Worm (Caenorhabditis elegans) whole organism, L2 larva: Measurements from ENCODE around the gene Y50D4A.10.

ENCODE experiments used
- C34F6.9 ChIP-seq: fragments of 150-350 bp; optimal IDR thresholded peaks from 2 replicates; lab custom pipeline; 2014; ENCODE audit warnings: missing biosample characterization, missing genetic modification characterization
- F13H6.1 ChIP-seq: sonication (generic microtip); optimal IDR thresholded peaks from 2 replicates; lab custom pipeline; 2016; ENCODE audit warnings: missing genetic modification characterization, missing compliant biosample characterization
- R02D3.7 ChIP-seq: fragments of 150-350 bp; optimal IDR thresholded peaks from 2 replicates; lab custom pipeline; 2014; ENCODE audit warnings: missing biosample characterization, missing genetic modification characterization
- Y55F3AM.14 ChIP-seq: fragments of 200-800 bp; sonication (Bioruptor generic); optimal IDR thresholded peaks from 2 replicates; lab custom pipeline; 2018; ENCODE audit warnings: mild to moderate bottlenecking, missing genetic modification characterization, missing compliant biosample characterization
- ZK546.5 ChIP-seq: sonication (generic microtip); optimal IDR thresholded peaks from 2 replicates; lab custom pipeline; 2017; ENCODE audit warnings: missing biosample characterization, missing genetic modification characterization
- alr-1 ChIP-seq: fragments of 150-350 bp; optimal IDR thresholded peaks from 2 replicates; lab custom pipeline; 2014; ENCODE audit warnings: missing biosample characterization, missing genetic modification characterization
- aly-2 ChIP-seq: fragments of 150-350 bp; optimal IDR thresholded peaks from 2 replicates; lab custom pipeline; 2014; ENCODE audit warnings: missing biosample characterization, missing genetic modification characterization
- ama-1 ChIP-seq: fragments of 150-350 bp; optimal IDR thresholded peaks from 2 replicates; lab custom pipeline; 2018; ENCODE audit warnings: inconsistent platforms
- ceh-16 ChIP-seq: fragments of 150-350 bp; optimal IDR thresholded peaks from 2 replicates; lab custom pipeline; 2014; ENCODE audit warnings: missing biosample characterization, missing genetic modification characterization
- ceh-82 ChIP-seq: fragments of 150-350 bp; optimal IDR thresholded peaks from 2 replicates; lab custom pipeline; 2014; ENCODE audit warnings: missing biosample characterization, missing genetic modification characterization
- crh-2 ChIP-seq: sonication (generic microtip); optimal IDR thresholded peaks from 2 replicates; lab custom pipeline; 2017; ENCODE audit warnings: missing biosample characterization, missing genetic modification characterization
- dmd-4 ChIP-seq: sonication (generic microtip); optimal IDR thresholded peaks from 2 replicates; lab custom pipeline; 2017; ENCODE audit warnings: missing biosample characterization, missing genetic modification characterization
- egl-27 ChIP-seq: sonication (generic microtip); optimal IDR thresholded peaks from 3 replicates; lab custom pipeline; 2017; ENCODE audit warnings: missing biosample characterization, missing genetic modification reagents, missing genetic modification characterization
- elt-1 ChIP-seq: fragments of 150-350 bp; optimal IDR thresholded peaks from 2 replicates; lab custom pipeline; 2014; ENCODE audit warnings: missing biosample characterization, missing genetic modification characterization
- fos-1 ChIP-seq: fragments of 150-350 bp; optimal IDR thresholded peaks from 2 replicates; lab custom pipeline; 2014; ENCODE audit warnings: missing biosample characterization, missing genetic modification characterization
- gmeb-1 ChIP-seq: fragments of 150-350 bp; optimal IDR thresholded peaks from 2 replicates; lab custom pipeline; 2014; ENCODE audit warnings: missing biosample characterization, missing genetic modification characterization
- lin-11 ChIP-seq: fragments of 150-350 bp; sonication (generic microtip); optimal IDR thresholded peaks from 2 replicates; lab custom pipeline; 2014; ENCODE audit warnings: missing biosample characterization, missing genetic modification characterization, inconsistent platforms, mixed read lengths
- lin-13 ChIP-seq: fragments of 150-350 bp; optimal IDR thresholded peaks from 2 replicates; lab custom pipeline; 2014; ENCODE audit warnings: missing biosample characterization, missing genetic modification reagents, missing genetic modification characterization
- lin-39 ChIP-seq: fragments of 150-350 bp; optimal IDR thresholded peaks from 2 replicates; lab custom pipeline; 2014; ENCODE audit warnings: missing biosample characterization, missing genetic modification reagents, missing genetic modification characterization
- lsy-2 ChIP-seq, 2 experiments: fragments of 150-350 bp in 1 of 2; sonication (generic microtip) in 1 of 2; optimal IDR thresholded peaks; 2 replicates each; lab custom pipeline; 2014 to 2017; ENCODE audit warnings: missing biosample characterization in 2 of 2, missing genetic modification characterization in 2 of 2
- mab-5 ChIP-seq: fragments of 150-350 bp; optimal IDR thresholded peaks from 2 replicates; lab custom pipeline; 2014; ENCODE audit warnings: missing biosample characterization, missing genetic modification characterization
- mbf-1 ChIP-seq: sonication (generic microtip); optimal IDR thresholded peaks from 2 replicates; lab custom pipeline; 2017; ENCODE audit warnings: missing biosample characterization, missing genetic modification characterization
- nhr-10 ChIP-seq: sonication (generic microtip); optimal IDR thresholded peaks from 2 replicates; lab custom pipeline; 2017; ENCODE audit warnings: missing biosample characterization, missing genetic modification characterization
- nhr-129 ChIP-seq: fragments of 150-350 bp; optimal IDR thresholded peaks from 2 replicates; lab custom pipeline; 2014; ENCODE audit warnings: missing biosample characterization, missing genetic modification characterization
- nhr-21 ChIP-seq: fragments of 150-350 bp; optimal IDR thresholded peaks from 2 replicates; lab custom pipeline; 2014; ENCODE audit warnings: missing biosample characterization, missing genetic modification characterization
- nhr-23 ChIP-seq: fragments of 150-350 bp; optimal IDR thresholded peaks from 2 replicates; lab custom pipeline; 2014; ENCODE audit warnings: missing biosample characterization, missing genetic modification reagents, missing genetic modification characterization
- nhr-25 ChIP-seq: fragments of 150-350 bp; sonication (generic microtip); optimal IDR thresholded peaks from 3 replicates; lab custom pipeline; 2014; ENCODE audit warnings: missing biosample characterization, missing genetic modification characterization
- nhr-6 ChIP-seq: fragments of 150-350 bp; optimal IDR thresholded peaks from 2 replicates; lab custom pipeline; 2014; ENCODE audit warnings: missing biosample characterization, missing genetic modification characterization
- nhr-77 ChIP-seq: fragments of 150-350 bp; optimal IDR thresholded peaks from 2 replicates; lab custom pipeline; 2014; ENCODE audit warnings: missing biosample characterization, missing genetic modification characterization
- peb-1 ChIP-seq: fragments of 150-350 bp; optimal IDR thresholded peaks from 2 replicates; lab custom pipeline; 2014; ENCODE audit warnings: missing biosample characterization, missing genetic modification characterization
- sem-4 ChIP-seq: fragments of 150-350 bp; optimal IDR thresholded peaks from 2 replicates; lab custom pipeline; 2014; ENCODE audit warnings: missing biosample characterization, missing genetic modification reagents, missing genetic modification characterization
- skn-1 ChIP-seq: sonication (generic microtip); optimal IDR thresholded peaks from 2 replicates; lab custom pipeline; 2017; ENCODE audit warnings: missing biosample characterization, missing genetic modification characterization
- sma-3 ChIP-seq: sonication (generic microtip); optimal IDR thresholded peaks from 2 replicates; lab custom pipeline; 2016; ENCODE audit warnings: missing genetic modification reagents, missing genetic modification characterization, missing compliant biosample characterization
- sma-9 ChIP-seq, 2 experiments: fragments of 150-350 bp in 1 of 2; sonication (generic microtip) in 1 of 2; optimal IDR thresholded peaks; 2 replicates each; lab custom pipeline; 2014 to 2016; ENCODE audit warnings: missing genetic modification characterization in 2 of 2, mild to moderate bottlenecking in 1 of 2, missing biosample characterization in 1 of 2, missing compliant biosample characterization in 1 of 2, missing genetic modification reagents in 1 of 2, moderate library complexity in 1 of 2
- snpc-4 ChIP-seq: fragments of 150-350 bp; optimal IDR thresholded peaks from 2 replicates; lab custom pipeline; 2014; ENCODE audit warnings: missing biosample characterization, missing genetic modification characterization
- unc-39 ChIP-seq: fragments of 150-350 bp; optimal IDR thresholded peaks from 2 replicates; lab custom pipeline; 2014; ENCODE audit warnings: missing biosample characterization, missing genetic modification characterization
- unc-55 ChIP-seq: fragments of 150-350 bp; sonication (generic microtip); optimal IDR thresholded peaks from 3 replicates; lab custom pipeline; 2014; ENCODE audit warnings: missing biosample characterization, missing genetic modification reagents, missing genetic modification characterization
- unc-62 ChIP-seq: fragments of 150-350 bp; optimal IDR thresholded peaks from 2 replicates; lab custom pipeline; 2014; ENCODE audit warnings: missing biosample characterization, missing genetic modification reagents, missing genetic modification characterization
- zag-1 ChIP-seq: fragments of 150-350 bp; optimal IDR thresholded peaks from 2 replicates; lab custom pipeline; 2014; ENCODE audit warnings: missing biosample characterization, missing genetic modification characterization
- ztf-1 ChIP-seq: fragments of 200-800 bp; sonication (Bioruptor generic); conservative IDR thresholded peaks from 2 replicates; pipeline ENCODE4 v1.3.6; 2022; ENCODE audit warnings: missing genetic modification characterization, missing compliant biosample characterization
- ztf-4 ChIP-seq: fragments of 150-350 bp; optimal IDR thresholded peaks from 2 replicates; lab custom pipeline; 2014; ENCODE audit warnings: missing biosample characterization, missing genetic modification characterization

The Y50D4A.10 gene

DNA sequence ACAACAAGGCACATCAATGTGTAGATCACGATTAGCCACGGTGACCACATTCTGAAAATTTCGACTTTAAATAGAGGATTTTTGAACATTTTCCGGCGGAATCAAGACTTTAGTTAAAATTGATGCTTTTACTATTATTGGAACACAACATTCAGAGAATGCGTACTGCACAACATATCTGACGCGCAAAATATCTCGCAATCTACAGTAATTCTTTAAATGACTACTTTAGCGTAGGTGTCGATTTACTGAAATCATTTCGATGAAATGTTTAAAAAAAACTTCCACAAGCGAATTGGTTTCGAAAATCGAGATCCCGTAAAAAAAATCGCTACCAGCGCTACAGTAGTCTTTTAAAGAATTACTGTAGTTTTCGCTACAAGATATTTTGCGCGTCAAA, at the start of gene Y50D4A.10:
TSS of gene Y50D4A.10 (minus strand) at position 57 of the 400 bp plus-strand sequence.
- no peak for TF ChIP-seq ceh-82 (tag; lab: Kevin White, UChicago)
- TF ChIP-seq skn-1 (tag; lab: Kevin White, UChicago) = no peak
- no peak for TF ChIP-seq mab-5 (tag; lab: Kevin White, UChicago)
- TF ChIP-seq alr-1 (tag; lab: Kevin White, UChicago) = no peak
- TF ChIP-seq nhr-10 = no peak
- TF ChIP-seq egl-27 (tag; lab: Kevin White, UChicago) = no peak
- no peak for TF ChIP-seq R02D3.7 (tag; lab: Kevin White, UChicago)
- no peak for TF ChIP-seq ztf-1 (GFP tag; lab: Robert Waterston, UW)
- TF ChIP-seq snpc-4 = no peak
- no peak for TF ChIP-seq sma-9 (GFP tag; optimal IDR thresholded peaks at IDR 0.05; lab: Kevin White, UChicago)
- TF ChIP-seq sma-9 (tag; optimal IDR thresholded peaks at IDR 0.05; lab: Kevin White, UChicago) = no peak
- TF ChIP-seq crh-2 (tag; lab: Kevin White, UChicago) = no peak
- TF ChIP-seq nhr-129 (tag; lab: Kevin White, UChicago) = no peak
- no peak for TF ChIP-seq nhr-23 (tag; lab: Kevin White, UChicago)
- TF ChIP-seq elt-1 (tag; lab: Kevin White, UChicago) = no peak
- TF ChIP-seq nhr-25 (tag; lab: Kevin White, UChicago) = no peak
- TF ChIP-seq nhr-77 (tag; lab: Kevin White, UChicago) = no peak
- no peak for TF ChIP-seq lin-13

DNA sequence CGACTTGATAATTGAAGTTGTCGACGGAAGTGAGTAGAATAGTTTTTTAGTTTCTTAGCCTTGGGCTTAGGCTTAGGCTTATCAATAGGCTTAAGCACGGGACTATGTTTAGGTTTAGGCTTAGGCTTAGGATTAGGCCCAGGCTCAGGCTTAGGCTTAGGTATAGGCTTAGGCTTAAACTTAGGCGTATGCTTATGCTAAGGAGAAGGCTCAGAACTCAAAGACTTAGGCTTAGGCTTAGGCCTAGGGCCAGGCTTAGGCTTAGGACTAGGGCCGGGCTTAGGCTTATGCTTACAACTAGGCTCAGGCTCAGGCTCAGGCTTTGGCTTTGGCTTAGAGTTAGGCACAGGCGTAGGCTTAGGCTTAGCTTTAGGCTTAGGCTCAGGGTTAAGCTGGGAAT, 46.2 kb upstream of the Y50D4A.10 start:
- no peak for TF ChIP-seq sem-4 (tag; lab: Kevin White, UChicago)
- no peak for TF ChIP-seq zag-1
- no peak for TF ChIP-seq aly-2
- no peak for TF ChIP-seq R02D3.7 (tag; lab: Kevin White, UChicago)
- no peak for TF ChIP-seq nhr-21
- no peak for TF ChIP-seq ZK546.5 (tag; lab: Kevin White, UChicago)
- no peak for TF ChIP-seq unc-55
- TF ChIP-seq nhr-77 (tag; lab: Kevin White, UChicago) = no peak

DNA sequence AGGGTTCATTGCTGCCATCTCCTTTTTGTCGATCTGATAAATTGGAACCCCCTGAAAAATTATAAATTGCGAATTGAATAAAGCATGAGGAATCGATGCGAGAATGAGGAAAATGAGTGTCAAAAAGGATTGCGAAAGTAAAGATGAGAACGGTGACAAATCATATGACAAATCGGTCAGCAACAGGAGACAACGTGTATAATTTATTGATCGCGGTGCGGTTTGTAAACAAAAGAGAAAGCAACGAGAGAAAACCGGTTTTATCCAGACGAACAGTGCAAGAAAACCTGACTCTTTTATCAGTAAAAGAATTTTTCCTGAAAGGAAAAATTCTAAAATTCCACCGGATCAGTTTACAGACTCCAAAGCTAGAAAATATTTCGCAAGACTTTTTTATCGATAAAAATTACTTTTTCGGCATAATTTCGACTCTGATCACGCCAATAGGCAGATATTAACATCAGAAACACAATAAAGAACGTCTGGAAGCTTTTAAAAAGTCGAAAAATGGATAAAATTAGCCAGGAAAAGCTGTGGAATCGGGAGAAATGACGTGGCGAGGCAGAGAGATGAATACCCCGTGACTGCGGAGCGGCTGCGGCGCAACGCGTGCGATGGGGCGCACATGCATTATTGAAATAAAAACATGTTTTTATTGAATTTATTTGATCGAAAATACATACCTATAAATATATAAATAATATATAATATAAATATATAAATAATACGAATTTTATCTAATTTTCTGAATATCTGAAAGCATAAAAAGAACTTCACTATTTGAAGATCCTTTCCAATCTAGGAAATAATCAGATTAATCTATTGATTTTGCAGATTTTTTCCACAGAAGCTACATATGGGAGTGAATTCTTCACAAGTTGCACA, 43.8 kb upstream of the Y50D4A.10 start, which contains the start of the genes rab-1 and C39F7.5:
TSS of gene rab-1 (minus strand) at position 51 of the 885 bp plus-strand sequence.
TSS of gene C39F7.5 (plus strand) at position 835 of the 885 bp plus-strand sequence.
- TF ChIP-seq egl-27 (tag; lab: Kevin White, UChicago) (no peak), crh-2 (tag; lab: Kevin White, UChicago) (peak; percentile 98), nhr-6 (tag; lab: Kevin White, UChicago) (no peak), ama-1 (lab: Kevin White, UChicago) (peak; percentile 1), elt-1 (tag; lab: Kevin White, UChicago) (no peak), mbf-1 (tag; lab: Kevin White, UChicago) (no peak), sma-9 (GFP tag; optimal IDR thresholded peaks at IDR 0.05; lab: Kevin White, UChicago) (peak; percentile 18), sma-9 (tag; optimal IDR thresholded peaks at IDR 0.05; lab: Kevin White, UChicago) (no peak), mab-5 (tag; lab: Kevin White, UChicago) (no peak), sem-4 (tag; lab: Kevin White, UChicago) (peak; percentile 36), ceh-82 (tag; lab: Kevin White, UChicago) (no peak), F13H6.1 (tag; lab: Kevin White, UChicago) (peak; percentile 4), lin-39 (no peak), nhr-23 (tag; lab: Kevin White, UChicago) (no peak), nhr-25 (tag; lab: Kevin White, UChicago) (peak; percentile 27), ztf-4 (tag; lab: Kevin White, UChicago) (no peak), alr-1 (tag; lab: Kevin White, UChicago) (no peak), gmeb-1 (tag; lab: Kevin White, UChicago) (peak; percentile 50), lin-11 (tag; lab: Kevin White, UChicago) (peak; percentile 55), lin-13 (peak; percentile 64), C34F6.9 (tag; lab: Kevin White, UChicago) (peak; percentile 83), R02D3.7 (tag; lab: Kevin White, UChicago) (no peak), sma-3 (peak; percentile 39), zag-1 (no peak), Y55F3AM.14 (GFP tag; lab: Kevin White, UChicago) (no peak), unc-62 (GFP tag; lab: Kevin White, UChicago) (no peak), dmd-4 (tag; lab: Kevin White, UChicago) (no peak), unc-55 (peak; percentile 75), peb-1 (no peak), fos-1 (peak; percentile 57), snpc-4 (peak; percentile 18), ceh-16 (tag; lab: Kevin White, UChicago) (no peak), lsy-2 (tag; optimal IDR thresholded peaks at IDR 0.05; lab: Kevin White, UChicago) (peak in 1 of 2 experiments; percentile 65), nhr-129 (tag; lab: Kevin White, UChicago) (peak; percentile 31), nhr-77 (tag; lab: Kevin White, UChicago) (no peak), unc-39 (tag; lab: Kevin White, UChicago) (no peak)
